Fruit fly (Drosophila melanogaster): ENCODE results near the gene CG34174.
A peak's percentile ranks its signal among the peaks of the same experiment; 100 is the strongest.

Gene CG34174

dm6 chr2L:2221649-2222150, 7.6 kb downstream of the CG34174 start (continued):
- TF ChIP-seq pan (optimal IDR thresholded peaks at IDR 0.05) = no peak
- TF ChIP-seq pan (GFP tag; optimal IDR thresholded peaks at IDR 0.05 in 1 of 2, IDR thresholded peaks at IDR 0.05 in 1 of 2) = peak in 1 of 2 experiments; percentile 98
- peak; percentile 96 for TF ChIP-seq CG17359 (tag; optimal IDR thresholded peaks at IDR 0.05)
- peak; percentile 92 for TF ChIP-seq CG5245 (GFP tag; optimal IDR thresholded peaks at IDR 0.05)
- TF ChIP-seq sisA (GFP tag; IDR thresholded peaks at IDR 0.05) = peak; percentile 97
- TF ChIP-seq CG7372 (GFP tag; IDR thresholded peaks at IDR 0.05) = peak; percentile 97
- TF ChIP-seq chif (GFP tag; optimal IDR thresholded peaks at IDR 0.05) = peak; percentile 95
- peak; percentile 93 for TF ChIP-seq CG18764 (GFP tag; optimal IDR thresholded peaks at IDR 0.05)
- peak; percentile 87 for TF ChIP-seq CG15696 (tag; optimal IDR thresholded peaks at IDR 0.05)
- peak; percentile 94 for TF ChIP-seq CG31441 (GFP tag; IDR thresholded peaks at IDR 0.05)
- TF ChIP-seq Antp (GFP tag; optimal IDR thresholded peaks at IDR 0.05) = peak; percentile 85
- peak; percentile 98 for TF ChIP-seq CG17328 (GFP tag; IDR thresholded peaks at IDR 0.05)
- TF ChIP-seq CG16815 (GFP tag; optimal IDR thresholded peaks at IDR 0.05) = peak; percentile 94
- TF ChIP-seq CG33213 (GFP tag; optimal IDR thresholded peaks at IDR 0.05) = peak; percentile 87
- TF ChIP-seq jing (GFP tag; optimal IDR thresholded peaks at IDR 0.05) = peak; percentile 89
- TF ChIP-seq sens (GFP tag) = peak; percentile 99
- no peak for TF ChIP-seq HLHmδ (GFP tag; optimal IDR thresholded peaks at IDR 0.05)
- TF ChIP-seq CG34376 (GFP tag; optimal IDR thresholded peaks at IDR 0.05) = peak; percentile 94
- TF ChIP-seq dati (GFP tag; IDR thresholded peaks at IDR 0.05) = peak; percentile 92
- TF ChIP-seq nau (GFP tag; optimal IDR thresholded peaks at IDR 0.05) = peak; percentile 92
- TF ChIP-seq Mad (GFP tag; optimal IDR thresholded peaks at IDR 0.05) = peak; percentile 97
- peak; percentile 99 for TF ChIP-seq row (GFP tag; IDR thresholded peaks at IDR 0.05)
- TF ChIP-seq da (GFP tag; optimal IDR thresholded peaks at IDR 0.05) = peak; percentile 84
- no peak for TF ChIP-seq ato (GFP tag; IDR thresholded peaks at IDR 0.05; ENCODE audit: partially characterized antibody)
- TF ChIP-seq CG2129 (GFP tag; IDR thresholded peaks at IDR 0.05; ENCODE audit: partially characterized antibody) = no peak
- peak; percentile 93 for TF ChIP-seq CG1647 (GFP tag; optimal IDR thresholded peaks at IDR 0.05)
- peak; percentile 96 for TF ChIP-seq CG2889 (GFP tag; IDR thresholded peaks at IDR 0.05)
- TF ChIP-seq Nf-YC (tag; optimal IDR thresholded peaks at IDR 0.05) = peak; percentile 83
- TF ChIP-seq CG1233 (GFP tag; optimal IDR thresholded peaks at IDR 0.05) = peak; percentile 95
- peak; percentile 60 for TF ChIP-seq kni (GFP tag; optimal IDR thresholded peaks at IDR 0.05)
- no peak for TF ChIP-seq Sin3A (optimal IDR thresholded peaks at IDR 0.05)
- TF ChIP-seq CG32767 (GFP tag; IDR thresholded peaks at IDR 0.05) = peak; percentile 96
- peak; percentile 96 for TF ChIP-seq Oaz (GFP tag; IDR thresholded peaks at IDR 0.05)
- TF ChIP-seq crol (GFP tag; IDR thresholded peaks at IDR 0.05) = peak; percentile 70
- no peak for TF ChIP-seq Lpt (GFP tag; optimal IDR thresholded peaks at IDR 0.05)
- TF ChIP-seq CHES-1-like (GFP tag; optimal IDR thresholded peaks at IDR 0.05) = peak; percentile 98
- TF ChIP-seq CG4404 (GFP tag; IDR thresholded peaks at IDR 0.05) = peak; percentile 90
- peak; percentile 68 for TF ChIP-seq MESR4 (GFP tag; optimal IDR thresholded peaks at IDR 0.05)
- TF ChIP-seq en (GFP tag; optimal IDR thresholded peaks at IDR 0.05) = peak; percentile 90
- TF ChIP-seq CG12104 (GFP tag; optimal IDR thresholded peaks at IDR 0.05) = peak; percentile 94
- TF ChIP-seq CG12236 (GFP tag; optimal IDR thresholded peaks at IDR 0.05) = peak; percentile 95
- TF ChIP-seq CG10654 (GFP tag; optimal IDR thresholded peaks at IDR 0.05) = peak; percentile 91
- peak; percentile 97 for TF ChIP-seq ranshi (GFP tag; IDR thresholded peaks at IDR 0.05)
- TF ChIP-seq pum (GFP tag; optimal IDR thresholded peaks at IDR 0.05) = peak; percentile 93
- TF ChIP-seq dmrt11E (tag; optimal IDR thresholded peaks at IDR 0.05) = peak; percentile 89
- TF ChIP-seq CG3065 (GFP tag; optimal IDR thresholded peaks at IDR 0.05) = peak; percentile 84
- peak; percentile 95 for TF ChIP-seq HLH54F (GFP tag; optimal IDR thresholded peaks at IDR 0.05)
- TF ChIP-seq fd64A (GFP tag; optimal IDR thresholded peaks at IDR 0.05) = peak; percentile 90
- TF ChIP-seq CG14710 (tag; optimal IDR thresholded peaks at IDR 0.05) = peak; percentile 90
- peak; percentile 94 for TF ChIP-seq Side (GFP tag; optimal IDR thresholded peaks at IDR 0.05)
- TF ChIP-seq CG2120 (GFP tag; optimal IDR thresholded peaks at IDR 0.05) = peak; percentile 99
- TF ChIP-seq CG7786 (GFP tag; optimal IDR thresholded peaks at IDR 0.05) = peak; percentile 97

Measured in whole organism, embryonic.